Fruit fly (Drosophila melanogaster): ENCODE results near the gene CG18170.

- TF ChIP-seq EcR (GFP tag; optimal IDR thresholded peaks at IDR 0.05) (no peak), CG12605 (GFP tag; IDR thresholded peaks at IDR 0.05) (no peak), Snoo (tag; optimal IDR thresholded peaks at IDR 0.05) (no peak), CG32121 (GFP tag; IDR thresholded peaks at IDR 0.05) (no peak), CG13204 (GFP tag; optimal IDR thresholded peaks at IDR 0.05) (no peak)
Measured at dm6 chr3L:1664205-1664604, 61.5 kb downstream of the CG18170 start.
